Worm (Caenorhabditis elegans) whole organism, L2 larva: ENCODE measurements around the gene let-721.
A peak's percentile ranks its signal among the peaks of the same experiment; 100 is the strongest.

ENCODE experiments used
- C34F6.9 ChIP-seq: fragments of 150-350 bp; optimal IDR thresholded peaks from 2 replicates; lab custom pipeline; 2014; ENCODE audit warnings: missing biosample characterization, missing genetic modification characterization
- F13H6.1 ChIP-seq: sonication (generic microtip); optimal IDR thresholded peaks from 2 replicates; lab custom pipeline; 2016; ENCODE audit warnings: missing genetic modification characterization, missing compliant biosample characterization
- R02D3.7 ChIP-seq: fragments of 150-350 bp; optimal IDR thresholded peaks from 2 replicates; lab custom pipeline; 2014; ENCODE audit warnings: missing biosample characterization, missing genetic modification characterization
- Y55F3AM.14 ChIP-seq: fragments of 200-800 bp; sonication (Bioruptor generic); optimal IDR thresholded peaks from 2 replicates; lab custom pipeline; 2018; ENCODE audit warnings: mild to moderate bottlenecking, missing genetic modification characterization, missing compliant biosample characterization
- ZK546.5 ChIP-seq: sonication (generic microtip); optimal IDR thresholded peaks from 2 replicates; lab custom pipeline; 2017; ENCODE audit warnings: missing biosample characterization, missing genetic modification characterization
- alr-1 ChIP-seq: fragments of 150-350 bp; optimal IDR thresholded peaks from 2 replicates; lab custom pipeline; 2014; ENCODE audit warnings: missing biosample characterization, missing genetic modification characterization
- aly-2 ChIP-seq: fragments of 150-350 bp; optimal IDR thresholded peaks from 2 replicates; lab custom pipeline; 2014; ENCODE audit warnings: missing biosample characterization, missing genetic modification characterization
- ama-1 ChIP-seq: fragments of 150-350 bp; optimal IDR thresholded peaks from 2 replicates; lab custom pipeline; 2018; ENCODE audit warnings: inconsistent platforms
- blmp-1 ChIP-seq: sonication (generic microtip); optimal IDR thresholded peaks from 2 replicates; lab custom pipeline; 2017; ENCODE audit warnings: missing genetic modification characterization, mild to moderate bottlenecking, missing compliant biosample characterization, antibody characterized with exemption, moderate library complexity; ENCODE audit not compliant: insufficient read depth
- ceh-16 ChIP-seq: fragments of 150-350 bp; optimal IDR thresholded peaks from 2 replicates; lab custom pipeline; 2014; ENCODE audit warnings: missing biosample characterization, missing genetic modification characterization
- ceh-82 ChIP-seq: fragments of 150-350 bp; optimal IDR thresholded peaks from 2 replicates; lab custom pipeline; 2014; ENCODE audit warnings: missing biosample characterization, missing genetic modification characterization
- crh-2 ChIP-seq: sonication (generic microtip); optimal IDR thresholded peaks from 2 replicates; lab custom pipeline; 2017; ENCODE audit warnings: missing biosample characterization, missing genetic modification characterization
- dmd-4 ChIP-seq: sonication (generic microtip); optimal IDR thresholded peaks from 2 replicates; lab custom pipeline; 2017; ENCODE audit warnings: missing biosample characterization, missing genetic modification characterization
- egl-27 ChIP-seq: sonication (generic microtip); optimal IDR thresholded peaks from 3 replicates; lab custom pipeline; 2017; ENCODE audit warnings: missing biosample characterization, missing genetic modification reagents, missing genetic modification characterization
- elt-1 ChIP-seq: fragments of 150-350 bp; optimal IDR thresholded peaks from 2 replicates; lab custom pipeline; 2014; ENCODE audit warnings: missing biosample characterization, missing genetic modification characterization
- elt-3 ChIP-seq: sonication (generic microtip); optimal IDR thresholded peaks from 2 replicates; lab custom pipeline; 2017; ENCODE audit warnings: missing biosample characterization, missing genetic modification characterization
- fos-1 ChIP-seq: fragments of 150-350 bp; optimal IDR thresholded peaks from 2 replicates; lab custom pipeline; 2014; ENCODE audit warnings: missing biosample characterization, missing genetic modification characterization
- gmeb-1 ChIP-seq: fragments of 150-350 bp; optimal IDR thresholded peaks from 2 replicates; lab custom pipeline; 2014; ENCODE audit warnings: missing biosample characterization, missing genetic modification characterization
- lin-11 ChIP-seq: fragments of 150-350 bp; sonication (generic microtip); optimal IDR thresholded peaks from 2 replicates; lab custom pipeline; 2014; ENCODE audit warnings: missing biosample characterization, missing genetic modification characterization, inconsistent platforms, mixed read lengths
- lin-13 ChIP-seq: fragments of 150-350 bp; optimal IDR thresholded peaks from 2 replicates; lab custom pipeline; 2014; ENCODE audit warnings: missing biosample characterization, missing genetic modification reagents, missing genetic modification characterization
- lin-39 ChIP-seq: fragments of 150-350 bp; optimal IDR thresholded peaks from 2 replicates; lab custom pipeline; 2014; ENCODE audit warnings: missing biosample characterization, missing genetic modification reagents, missing genetic modification characterization
- lsy-2 ChIP-seq, 2 experiments: fragments of 150-350 bp in 1 of 2; sonication (generic microtip) in 1 of 2; optimal IDR thresholded peaks; 2 replicates each; lab custom pipeline; 2014 to 2017; ENCODE audit warnings: missing biosample characterization in 2 of 2, missing genetic modification characterization in 2 of 2
- mab-5 ChIP-seq: fragments of 150-350 bp; optimal IDR thresholded peaks from 2 replicates; lab custom pipeline; 2014; ENCODE audit warnings: missing biosample characterization, missing genetic modification characterization
- mbf-1 ChIP-seq: sonication (generic microtip); optimal IDR thresholded peaks from 2 replicates; lab custom pipeline; 2017; ENCODE audit warnings: missing biosample characterization, missing genetic modification characterization
- mdl-1 ChIP-seq, 2 experiments: fragments of 150-350 bp in 1 of 2; sonication (generic microtip) in 1 of 2; optimal IDR thresholded peaks; 2 replicates each; lab custom pipeline; 2017; ENCODE audit warnings: missing biosample characterization in 2 of 2, missing genetic modification characterization in 2 of 2
- nhr-10 ChIP-seq: sonication (generic microtip); optimal IDR thresholded peaks from 2 replicates; lab custom pipeline; 2017; ENCODE audit warnings: missing biosample characterization, missing genetic modification characterization
- nhr-11 ChIP-seq: fragments of 150-350 bp; optimal IDR thresholded peaks from 2 replicates; lab custom pipeline; 2014; ENCODE audit warnings: missing biosample characterization, missing genetic modification characterization
- nhr-12 ChIP-seq: fragments of 150-350 bp; optimal IDR thresholded peaks from 2 replicates; lab custom pipeline; 2014; ENCODE audit warnings: missing biosample characterization, missing genetic modification characterization
- nhr-129 ChIP-seq: fragments of 150-350 bp; optimal IDR thresholded peaks from 2 replicates; lab custom pipeline; 2014; ENCODE audit warnings: missing biosample characterization, missing genetic modification characterization
- nhr-21 ChIP-seq: fragments of 150-350 bp; optimal IDR thresholded peaks from 2 replicates; lab custom pipeline; 2014; ENCODE audit warnings: missing biosample characterization, missing genetic modification characterization
- nhr-23 ChIP-seq: fragments of 150-350 bp; optimal IDR thresholded peaks from 2 replicates; lab custom pipeline; 2014; ENCODE audit warnings: missing biosample characterization, missing genetic modification reagents, missing genetic modification characterization
- nhr-237 ChIP-seq: fragments of 150-350 bp; optimal IDR thresholded peaks from 2 replicates; lab custom pipeline; 2014; ENCODE audit warnings: missing biosample characterization, missing genetic modification characterization
- nhr-25 ChIP-seq: fragments of 150-350 bp; sonication (generic microtip); optimal IDR thresholded peaks from 3 replicates; lab custom pipeline; 2014; ENCODE audit warnings: missing biosample characterization, missing genetic modification characterization
- nhr-6 ChIP-seq: fragments of 150-350 bp; optimal IDR thresholded peaks from 2 replicates; lab custom pipeline; 2014; ENCODE audit warnings: missing biosample characterization, missing genetic modification characterization
- nhr-77 ChIP-seq: fragments of 150-350 bp; optimal IDR thresholded peaks from 2 replicates; lab custom pipeline; 2014; ENCODE audit warnings: missing biosample characterization, missing genetic modification characterization
- peb-1 ChIP-seq: fragments of 150-350 bp; optimal IDR thresholded peaks from 2 replicates; lab custom pipeline; 2014; ENCODE audit warnings: missing biosample characterization, missing genetic modification characterization
- sem-4 ChIP-seq: fragments of 150-350 bp; optimal IDR thresholded peaks from 2 replicates; lab custom pipeline; 2014; ENCODE audit warnings: missing biosample characterization, missing genetic modification reagents, missing genetic modification characterization
- skn-1 ChIP-seq: sonication (generic microtip); optimal IDR thresholded peaks from 2 replicates; lab custom pipeline; 2017; ENCODE audit warnings: missing biosample characterization, missing genetic modification characterization
- sma-3 ChIP-seq: sonication (generic microtip); optimal IDR thresholded peaks from 2 replicates; lab custom pipeline; 2016; ENCODE audit warnings: missing genetic modification reagents, missing genetic modification characterization, missing compliant biosample characterization
- sma-9 ChIP-seq, 2 experiments: fragments of 150-350 bp in 1 of 2; sonication (generic microtip) in 1 of 2; optimal IDR thresholded peaks; 2 replicates each; lab custom pipeline; 2014 to 2016; ENCODE audit warnings: missing genetic modification characterization in 2 of 2, mild to moderate bottlenecking in 1 of 2, missing biosample characterization in 1 of 2, missing compliant biosample characterization in 1 of 2, missing genetic modification reagents in 1 of 2, moderate library complexity in 1 of 2
- snpc-4 ChIP-seq: fragments of 150-350 bp; optimal IDR thresholded peaks from 2 replicates; lab custom pipeline; 2014; ENCODE audit warnings: missing biosample characterization, missing genetic modification characterization
- unc-39 ChIP-seq: fragments of 150-350 bp; optimal IDR thresholded peaks from 2 replicates; lab custom pipeline; 2014; ENCODE audit warnings: missing biosample characterization, missing genetic modification characterization
- unc-55 ChIP-seq: fragments of 150-350 bp; sonication (generic microtip); optimal IDR thresholded peaks from 3 replicates; lab custom pipeline; 2014; ENCODE audit warnings: missing biosample characterization, missing genetic modification reagents, missing genetic modification characterization
- unc-62 ChIP-seq: fragments of 150-350 bp; optimal IDR thresholded peaks from 2 replicates; lab custom pipeline; 2014; ENCODE audit warnings: missing biosample characterization, missing genetic modification reagents, missing genetic modification characterization
- zag-1 ChIP-seq: fragments of 150-350 bp; optimal IDR thresholded peaks from 2 replicates; lab custom pipeline; 2014; ENCODE audit warnings: missing biosample characterization, missing genetic modification characterization
- ztf-1 ChIP-seq: fragments of 200-800 bp; sonication (Bioruptor generic); conservative IDR thresholded peaks from 2 replicates; pipeline ENCODE4 v1.3.6; 2022; ENCODE audit warnings: missing genetic modification characterization, missing compliant biosample characterization
- ztf-11 ChIP-seq: sonication (generic microtip); optimal IDR thresholded peaks from 2 replicates; lab custom pipeline; 2017; ENCODE audit warnings: missing biosample characterization, missing genetic modification characterization
- ztf-4 ChIP-seq: fragments of 150-350 bp; optimal IDR thresholded peaks from 2 replicates; lab custom pipeline; 2014; ENCODE audit warnings: missing biosample characterization, missing genetic modification characterization

let-721 gene

DNA sequence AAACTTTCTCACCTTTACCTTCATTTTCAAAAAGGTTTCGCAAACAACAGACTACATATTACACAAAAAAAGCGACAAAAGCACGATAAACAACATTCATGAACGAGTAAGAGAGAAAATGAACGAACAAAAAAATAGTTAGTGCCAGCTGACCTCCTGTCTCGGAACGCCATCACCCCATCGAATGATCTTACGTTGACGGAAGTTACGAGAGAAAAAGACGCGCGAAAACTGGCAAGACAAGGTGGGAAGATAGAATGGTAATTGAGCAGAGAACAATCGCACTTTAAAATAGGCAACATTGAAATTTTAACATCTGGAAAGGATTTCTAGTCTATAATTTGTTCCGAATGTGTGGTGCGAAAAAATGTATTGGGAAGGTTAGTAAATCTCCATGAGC, 26.5 kb downstream of the let-721 start:
- TF ChIP-seq R02D3.7: no peak
- TF ChIP-seq elt-1 (tag; lab: Kevin White, UChicago): no peak
- peak in 1 of 2 experiments; percentile 20 for TF ChIP-seq mdl-1 (tag; optimal IDR thresholded peaks at IDR 0.05; lab: Kevin White, UChicago)
- TF ChIP-seq dmd-4 (tag; lab: Kevin White, UChicago): no peak
- TF ChIP-seq nhr-25: peak; percentile 18
- TF ChIP-seq nhr-129 (tag; lab: Kevin White, UChicago): peak; percentile 11
- TF ChIP-seq crh-2 (tag; lab: Kevin White, UChicago): peak; percentile 26
- no peak for TF ChIP-seq Y55F3AM.14 (GFP tag; lab: Kevin White, UChicago)
- TF ChIP-seq gmeb-1 (tag; lab: Kevin White, UChicago): no peak
- peak; percentile 3 for TF ChIP-seq sma-9 (GFP tag; optimal IDR thresholded peaks at IDR 0.05; lab: Kevin White, UChicago)
- no peak for TF ChIP-seq sma-9 (tag; optimal IDR thresholded peaks at IDR 0.05; lab: Kevin White, UChicago)
- TF ChIP-seq fos-1 (tag; lab: Kevin White, UChicago): peak; percentile 2

DNA sequence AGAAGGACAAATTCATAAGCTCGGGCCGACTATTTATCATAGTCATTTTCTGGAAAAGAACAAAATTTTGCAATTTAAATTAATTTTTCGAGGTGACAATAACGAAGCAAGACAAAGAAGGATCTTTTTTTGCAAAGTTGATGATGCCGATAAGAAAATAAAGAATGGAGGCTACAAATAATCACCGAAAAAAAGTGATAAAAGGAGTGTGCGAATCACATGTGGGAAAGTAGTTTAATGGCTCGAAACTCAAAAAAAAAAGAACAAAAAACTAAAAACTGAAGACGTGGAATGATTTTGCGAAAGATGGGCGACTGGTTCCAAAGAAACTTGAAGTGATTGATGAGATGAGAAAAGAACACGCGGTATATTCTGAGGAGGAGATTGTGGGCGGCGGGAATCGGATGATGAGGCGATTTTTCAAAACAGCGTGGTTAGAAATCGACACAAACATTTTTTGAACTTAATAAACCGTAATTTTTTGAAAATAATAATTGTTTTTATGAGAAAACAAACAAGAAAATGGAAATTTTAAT, 27.2 kb downstream of the let-721 start, which contains the start of gene atgl-1:
Gene atgl-1, minus strand, starts transcription at position 51 of the 536 bp plus-strand sequence.
- TF ChIP-seq gmeb-1 (tag; lab: Kevin White, UChicago): no peak
- TF ChIP-seq sma-3: no peak
- no peak for TF ChIP-seq ztf-4 (tag; lab: Kevin White, UChicago)
- TF ChIP-seq lsy-2 (tag; optimal IDR thresholded peaks at IDR 0.05; lab: Kevin White, UChicago): no peak
- no peak for TF ChIP-seq snpc-4 (tag; lab: Kevin White, UChicago)
- no peak for TF ChIP-seq ZK546.5 (tag; lab: Kevin White, UChicago)
- no peak for TF ChIP-seq lin-39 (tag; lab: Kevin White, UChicago)
- no peak for TF ChIP-seq nhr-129 (tag; lab: Kevin White, UChicago)
- TF ChIP-seq alr-1 (tag; lab: Kevin White, UChicago): no peak
- no peak for TF ChIP-seq nhr-12
- no peak for TF ChIP-seq R02D3.7
- no peak for TF ChIP-seq dmd-4 (tag; lab: Kevin White, UChicago)
- no peak for TF ChIP-seq ceh-16 (tag; lab: Kevin White, UChicago)
- peak; percentile 48 for TF ChIP-seq ama-1
- no peak for TF ChIP-seq nhr-6 (tag; lab: Kevin White, UChicago)
- TF ChIP-seq ztf-1 (GFP tag; lab: Robert Waterston, UW): no peak
- TF ChIP-seq nhr-237 (tag; lab: Kevin White, UChicago): no peak
- TF ChIP-seq mab-5: no peak
- TF ChIP-seq egl-27 (tag; lab: Kevin White, UChicago): no peak
- TF ChIP-seq nhr-11 (tag; lab: Kevin White, UChicago): no peak
- no peak for TF ChIP-seq nhr-10 (tag; lab: Kevin White, UChicago)
- no peak for TF ChIP-seq lin-13 (GFP tag; lab: Kevin White, UChicago)
- no peak for TF ChIP-seq sma-9 (GFP tag; optimal IDR thresholded peaks at IDR 0.05; lab: Kevin White, UChicago)
- no peak for TF ChIP-seq sma-9 (tag; optimal IDR thresholded peaks at IDR 0.05; lab: Kevin White, UChicago)
- TF ChIP-seq crh-2 (tag; lab: Kevin White, UChicago): peak; percentile 4
- peak; percentile 24 for TF ChIP-seq nhr-25
- no peak for TF ChIP-seq nhr-23 (tag; lab: Kevin White, UChicago)
- TF ChIP-seq ceh-82 (tag; lab: Kevin White, UChicago): no peak
- peak; percentile 11 for TF ChIP-seq nhr-21 (tag; lab: Kevin White, UChicago)
- no peak for TF ChIP-seq ztf-11 (tag; lab: Kevin White, UChicago)
- no peak for TF ChIP-seq unc-39
- TF ChIP-seq blmp-1: no peak
- no peak for TF ChIP-seq unc-55
- TF ChIP-seq peb-1 (tag; lab: Kevin White, UChicago): no peak
- TF ChIP-seq lin-11 (tag; lab: Kevin White, UChicago): no peak
- TF ChIP-seq elt-1 (tag; lab: Kevin White, UChicago): no peak
- no peak for TF ChIP-seq F13H6.1 (tag; lab: Kevin White, UChicago)
- no peak for TF ChIP-seq unc-62 (GFP tag; lab: Kevin White, UChicago)
- peak in 1 of 2 experiments; percentile 19 for TF ChIP-seq mdl-1 (tag; optimal IDR thresholded peaks at IDR 0.05; lab: Kevin White, UChicago)
- no peak for TF ChIP-seq aly-2
- no peak for TF ChIP-seq nhr-77 (tag; lab: Kevin White, UChicago)
- no peak for TF ChIP-seq skn-1
- TF ChIP-seq fos-1 (tag; lab: Kevin White, UChicago): peak; percentile 17
- no peak for TF ChIP-seq sem-4 (tag; lab: Kevin White, UChicago)
- no peak for TF ChIP-seq C34F6.9 (tag; lab: Kevin White, UChicago)
- TF ChIP-seq elt-3 (tag; lab: Kevin White, UChicago): no peak
- no peak for TF ChIP-seq zag-1 (tag; lab: Kevin White, UChicago)
- TF ChIP-seq mbf-1 (tag; lab: Kevin White, UChicago): no peak
- TF ChIP-seq Y55F3AM.14 (GFP tag; lab: Kevin White, UChicago): no peak
